Fruit fly (Drosophila melanogaster) whole organism, pupa: ENCODE measurements around the gene drn.
A peak's percentile ranks its signal among the peaks of the same experiment; 100 is the strongest.

Source experiments
- CG10348 ChIP-seq: fragments of 200-800 bp; sonication (Bioruptor generic); IDR thresholded peaks from 2 replicates; pipeline ENCODE4 v1.3.6; 2022; ENCODE audit warnings: missing biosample characterization, missing genetic modification characterization
- CG12605 ChIP-seq: fragments of 200-800 bp; sonication (Bioruptor generic); IDR thresholded peaks from 2 replicates; pipeline ENCODE4 v1.3.6; 2022; ENCODE audit warnings: missing biosample characterization, missing genetic modification characterization
- CG13204 ChIP-seq: fragments of 200-800 bp; sonication (Bioruptor generic); optimal IDR thresholded peaks from 2 replicates; lab custom pipeline; 2018; ENCODE audit warnings: missing biosample characterization, mild to moderate bottlenecking, missing genetic modification characterization, moderate library complexity
- CG14655 ChIP-seq: fragments of 200-800 bp; sonication (Bioruptor generic); optimal IDR thresholded peaks from 3 replicates; lab custom pipeline; 2017; ENCODE audit warnings: mild to moderate bottlenecking, missing biosample characterization, missing genetic modification reagents, missing genetic modification characterization
- CG15710 ChIP-seq: fragments of 200-800 bp; sonication (Bioruptor generic); optimal IDR thresholded peaks from 2 replicates; lab custom pipeline; 2018; ENCODE audit warnings: missing biosample characterization, mild to moderate bottlenecking, missing genetic modification characterization, moderate library complexity
- CG17806 ChIP-seq: fragments of 200-800 bp; sonication (Bioruptor generic); optimal IDR thresholded peaks from 2 replicates; lab custom pipeline; 2018; ENCODE audit warnings: missing biosample characterization, mild to moderate bottlenecking, missing genetic modification characterization, moderate library complexity
- CG32121 ChIP-seq: fragments of 200-800 bp; sonication (Bioruptor generic); IDR thresholded peaks from 2 replicates; pipeline ENCODE4 v1.3.6; 2022; ENCODE audit warnings: missing biosample characterization, missing genetic modification characterization
- CG34367 ChIP-seq: fragments of 200-800 bp; sonication (Bioruptor generic); optimal IDR thresholded peaks from 2 replicates; lab custom pipeline; 2018; ENCODE audit warnings: missing biosample characterization, mild to moderate bottlenecking, missing genetic modification characterization
- CG4496 ChIP-seq: fragments of 200-800 bp; sonication (Bioruptor generic); IDR thresholded peaks from 3 replicates; pipeline ENCODE4 v1.3.6; 2022; ENCODE audit warnings: missing biosample characterization, missing genetic modification characterization
- CG8159 ChIP-seq: fragments of 200-800 bp; sonication (Bioruptor generic); optimal IDR thresholded peaks from 3 replicates; lab custom pipeline; 2018; ENCODE audit warnings: missing biosample characterization, mild to moderate bottlenecking, missing genetic modification characterization, moderate library complexity
- CG8301 ChIP-seq: fragments of 200-800 bp; sonication (Bioruptor generic); optimal IDR thresholded peaks from 2 replicates; lab custom pipeline; 2018; ENCODE audit warnings: missing biosample characterization, mild to moderate bottlenecking, missing genetic modification characterization
- CG9948 ChIP-seq: fragments of 200-800 bp; sonication (Bioruptor generic); optimal IDR thresholded peaks from 2 replicates; lab custom pipeline; 2018; ENCODE audit warnings: missing biosample characterization, mild to moderate bottlenecking, missing genetic modification characterization, moderate library complexity
- D1 ChIP-seq: fragments of 200-800 bp; sonication (Bioruptor generic); optimal IDR thresholded peaks from 2 replicates; lab custom pipeline; 2018; ENCODE audit warnings: missing biosample characterization, mild to moderate bottlenecking, missing genetic modification characterization, moderate library complexity
- EcR ChIP-seq: fragments of 200-800 bp; sonication (Bioruptor generic); optimal IDR thresholded peaks from 3 replicates; lab custom pipeline; 2019; ENCODE audit warnings: missing biosample characterization, missing genetic modification characterization, mild to moderate bottlenecking, moderate library complexity, missing genetic modification reagents
- Ets98B ChIP-seq: fragments of 200-800 bp; sonication (Bioruptor generic); IDR thresholded peaks from 2 replicates; pipeline ENCODE4 v1.3.6; 2022; ENCODE audit warnings: missing biosample characterization, missing genetic modification characterization
- Pif1A ChIP-seq: fragments of 200-800 bp; sonication (Bioruptor generic); optimal IDR thresholded peaks from 3 replicates; lab custom pipeline; 2016; ENCODE audit warnings: missing biosample characterization, missing genetic modification characterization
- Pif1B ChIP-seq: fragments of 200-800 bp; sonication (Bioruptor generic); optimal IDR thresholded peaks from 3 replicates; lab custom pipeline; 2016; ENCODE audit warnings: missing biosample characterization, missing genetic modification characterization
- Snoo ChIP-seq: fragments of 200-800 bp; sonication (Bioruptor generic); optimal IDR thresholded peaks from 3 replicates; lab custom pipeline; 2017; ENCODE audit warnings: missing biosample characterization, mild to moderate bottlenecking, missing genetic modification characterization, inconsistent platforms
- fd96Ca ChIP-seq: fragments of 200-800 bp; sonication (Bioruptor generic); IDR thresholded peaks from 3 replicates; pipeline ENCODE4 v1.3.6; 2022; ENCODE audit warnings: missing biosample characterization, missing genetic modification characterization
- gl ChIP-seq: fragments of 200-800 bp; sonication (Bioruptor generic); optimal IDR thresholded peaks from 2 replicates; lab custom pipeline; 2018; ENCODE audit warnings: missing biosample characterization, mild to moderate bottlenecking, missing genetic modification characterization
- rn ChIP-seq: fragments of 200-800 bp; sonication (Bioruptor generic); IDR thresholded peaks from 2 replicates; pipeline ENCODE4 v1.3.6; 2022; ENCODE audit warnings: missing biosample characterization, missing genetic modification characterization

The drn gene

DNA sequence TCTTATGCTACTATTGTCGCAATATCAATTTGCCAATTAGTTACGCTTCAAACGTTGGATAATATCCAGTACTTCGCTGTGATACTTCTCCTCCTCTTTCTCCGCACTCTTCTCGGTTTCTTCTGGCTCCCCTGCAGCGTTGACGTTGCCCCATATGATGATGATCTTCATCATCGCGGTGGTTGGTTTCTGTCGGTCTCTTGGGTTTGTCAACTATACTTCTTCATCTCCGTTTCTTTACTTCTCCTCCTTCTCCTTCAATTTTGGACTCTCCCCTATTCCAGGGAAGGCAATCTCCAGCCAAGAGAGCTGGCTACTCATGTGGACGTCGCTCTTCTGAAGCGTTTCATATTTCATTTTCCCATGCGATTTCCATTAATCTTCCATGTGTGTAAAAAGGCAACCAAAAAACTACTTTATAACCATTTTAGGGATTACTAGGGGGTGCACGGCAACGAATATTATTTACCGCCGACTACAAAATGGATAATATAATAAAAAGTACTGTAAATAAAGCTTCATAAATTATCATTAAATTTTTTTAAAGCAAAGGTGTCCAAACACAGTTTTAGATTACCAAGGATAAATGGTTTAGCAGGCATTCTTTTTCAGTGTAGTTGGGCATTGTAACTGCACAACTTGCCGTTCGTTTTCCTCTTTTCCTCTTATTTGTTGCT is 7.8 kb downstream of the drn start:
- peak; percentile 90 for TF ChIP-seq Pif1A (GFP tag; lab: Kevin White, UChicago)
- TF ChIP-seq fd96Ca = peak; percentile 81; the same call in 2 of the 3 replicates
- TF ChIP-seq rn (GFP tag; lab: Robert Waterston, UW) = peak; percentile 82
- TF ChIP-seq CG15710 (tag; lab: Kevin White, UChicago) = peak; percentile 91
- TF ChIP-seq CG34367 (tag; lab: Kevin White, UChicago) = peak; percentile 89
- peak; percentile 82 for TF ChIP-seq gl (tag; lab: Kevin White, UChicago)
- no peak for TF ChIP-seq EcR (GFP tag; lab: Kevin White, UChicago)
- peak; percentile 79 for TF ChIP-seq CG32121
- peak; percentile 90 for TF ChIP-seq CG4496 (GFP tag; lab: Robert Waterston, UW)
- peak; percentile 93 for TF ChIP-seq CG17806 (tag; lab: Kevin White, UChicago)
- peak; percentile 82 for TF ChIP-seq D1 (tag; lab: Kevin White, UChicago)
- TF ChIP-seq CG9948 (tag; lab: Kevin White, UChicago) = peak; percentile 92
- peak; percentile 88 for TF ChIP-seq CG8301
- peak; percentile 88 for TF ChIP-seq CG14655 (GFP tag; lab: Kevin White, UChicago)
- peak; percentile 86 for TF ChIP-seq Ets98B (GFP tag; lab: Robert Waterston, UW)
- peak; percentile 89 for TF ChIP-seq Pif1B (GFP tag; lab: Kevin White, UChicago)
- TF ChIP-seq Snoo (tag; lab: Kevin White, UChicago) = peak; percentile 76
- peak; percentile 46; the same call in 1 of the 2 replicates for TF ChIP-seq CG10348 (GFP tag; lab: Robert Waterston, UW)
- TF ChIP-seq CG13204 = peak; percentile 66
- TF ChIP-seq CG8159 (tag; lab: Kevin White, UChicago) = peak; percentile 94
- peak; percentile 80 for TF ChIP-seq CG12605 (GFP tag; lab: Robert Waterston, UW)

DNA sequence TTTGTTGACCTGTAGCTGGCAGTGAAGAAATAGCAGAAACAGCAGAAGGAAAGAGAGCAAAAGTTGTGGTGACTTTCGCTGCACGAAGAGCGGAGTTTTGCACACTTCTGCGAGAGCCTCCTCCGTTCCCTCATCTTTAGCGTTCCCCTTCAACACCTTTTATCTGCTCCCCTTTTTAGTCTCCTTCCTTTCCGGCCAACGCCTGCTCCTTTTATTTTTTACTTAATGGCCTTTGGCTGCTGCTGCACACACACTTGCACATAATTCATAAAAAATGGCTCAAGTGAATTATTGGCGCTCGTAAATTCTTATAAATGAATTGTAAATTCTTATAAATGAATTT is 8.3 kb downstream of the drn start:
- 0 out of 2 replicates have a peak, but pooled peaks have one; percentile 5 for TF ChIP-seq CG12605 (GFP tag; lab: Robert Waterston, UW)
- TF ChIP-seq rn (GFP tag; lab: Robert Waterston, UW) = no peak
- TF ChIP-seq Pif1A (GFP tag; lab: Kevin White, UChicago) = no peak
- TF ChIP-seq CG10348 (GFP tag; lab: Robert Waterston, UW) = no peak
- TF ChIP-seq CG8301 = no peak
- TF ChIP-seq EcR (GFP tag; lab: Kevin White, UChicago) = peak; percentile 72

DNA sequence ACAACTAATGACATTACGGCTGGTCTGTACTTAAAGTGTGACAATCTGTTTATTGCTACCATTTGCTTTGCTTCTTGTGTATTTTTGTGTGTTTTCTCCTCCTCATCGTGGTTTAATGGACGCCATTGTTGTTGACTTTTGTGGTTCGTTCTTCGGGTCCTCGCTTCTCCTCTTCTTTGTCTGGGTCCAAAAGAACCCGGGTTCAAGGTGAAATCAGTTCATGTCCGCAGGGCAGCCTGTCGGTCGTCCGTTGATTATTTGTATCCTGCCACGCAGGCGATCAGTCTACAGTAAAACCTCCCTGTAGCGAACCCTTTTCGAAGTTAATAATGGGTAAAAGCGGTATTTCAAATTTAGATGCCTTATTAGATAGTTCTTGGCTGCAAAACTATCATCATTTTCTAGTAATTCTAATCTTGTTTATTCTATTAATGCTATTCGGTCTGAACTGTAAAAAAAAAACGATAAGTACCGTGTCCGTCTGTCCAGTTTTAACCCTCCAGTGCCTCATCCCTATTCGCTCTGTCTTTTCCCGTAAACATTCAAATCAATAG is 9.3 kb downstream of the drn start:
- TF ChIP-seq CG4496 (GFP tag; lab: Robert Waterston, UW) (no peak), CG17806 (tag; lab: Kevin White, UChicago) (peak; percentile 13), CG13204 (no peak), CG8159 (tag; lab: Kevin White, UChicago) (peak; percentile 53), CG15710 (tag; lab: Kevin White, UChicago) (no peak), EcR (GFP tag; lab: Kevin White, UChicago) (peak; percentile 75), Pif1A (GFP tag; lab: Kevin White, UChicago) (no peak)

DNA sequence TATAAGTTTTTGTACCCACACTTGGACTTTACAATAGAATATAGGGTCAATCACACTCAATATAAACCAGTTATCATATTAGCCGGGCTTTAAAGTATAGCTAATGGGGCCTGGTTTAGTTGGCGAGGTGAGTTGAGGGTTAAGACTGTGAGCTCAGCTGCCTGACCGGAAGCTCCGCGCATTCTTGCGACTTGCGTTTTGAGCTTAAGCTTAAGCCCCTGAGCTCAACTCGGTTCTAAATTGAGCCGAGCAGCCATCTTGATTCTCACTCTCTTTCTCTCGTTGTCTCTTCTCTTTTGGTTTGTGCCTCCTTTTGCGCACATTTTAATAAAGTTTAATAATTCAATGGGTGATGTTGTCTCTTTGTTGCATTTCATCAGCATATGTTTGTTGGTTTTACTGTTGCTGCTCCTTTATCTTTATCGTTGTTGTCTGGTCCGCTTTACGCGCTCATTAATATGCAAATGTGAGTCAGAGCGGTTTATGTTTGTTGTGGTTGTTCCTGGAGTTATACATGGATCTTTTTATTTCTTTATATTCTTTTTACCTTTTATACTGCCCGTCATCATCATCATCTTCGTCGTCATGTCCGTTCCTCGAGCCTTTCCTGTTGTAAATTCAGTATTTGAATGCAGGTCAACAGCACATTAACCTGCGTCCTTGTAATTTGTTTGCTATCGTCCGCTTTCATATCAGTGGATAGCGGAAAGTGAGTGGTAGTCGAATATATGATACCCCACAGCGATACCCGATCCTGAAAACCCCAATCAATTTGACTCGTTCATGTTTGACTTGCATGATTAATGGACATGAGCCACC is 10.8 kb downstream of the drn start:
- peak; percentile 88 for TF ChIP-seq EcR (GFP tag; lab: Kevin White, UChicago)
- TF ChIP-seq Snoo (tag; lab: Kevin White, UChicago) = no peak
- TF ChIP-seq CG9948 (tag; lab: Kevin White, UChicago) = no peak
- TF ChIP-seq, all 21 proteins: peak for 1

DNA sequence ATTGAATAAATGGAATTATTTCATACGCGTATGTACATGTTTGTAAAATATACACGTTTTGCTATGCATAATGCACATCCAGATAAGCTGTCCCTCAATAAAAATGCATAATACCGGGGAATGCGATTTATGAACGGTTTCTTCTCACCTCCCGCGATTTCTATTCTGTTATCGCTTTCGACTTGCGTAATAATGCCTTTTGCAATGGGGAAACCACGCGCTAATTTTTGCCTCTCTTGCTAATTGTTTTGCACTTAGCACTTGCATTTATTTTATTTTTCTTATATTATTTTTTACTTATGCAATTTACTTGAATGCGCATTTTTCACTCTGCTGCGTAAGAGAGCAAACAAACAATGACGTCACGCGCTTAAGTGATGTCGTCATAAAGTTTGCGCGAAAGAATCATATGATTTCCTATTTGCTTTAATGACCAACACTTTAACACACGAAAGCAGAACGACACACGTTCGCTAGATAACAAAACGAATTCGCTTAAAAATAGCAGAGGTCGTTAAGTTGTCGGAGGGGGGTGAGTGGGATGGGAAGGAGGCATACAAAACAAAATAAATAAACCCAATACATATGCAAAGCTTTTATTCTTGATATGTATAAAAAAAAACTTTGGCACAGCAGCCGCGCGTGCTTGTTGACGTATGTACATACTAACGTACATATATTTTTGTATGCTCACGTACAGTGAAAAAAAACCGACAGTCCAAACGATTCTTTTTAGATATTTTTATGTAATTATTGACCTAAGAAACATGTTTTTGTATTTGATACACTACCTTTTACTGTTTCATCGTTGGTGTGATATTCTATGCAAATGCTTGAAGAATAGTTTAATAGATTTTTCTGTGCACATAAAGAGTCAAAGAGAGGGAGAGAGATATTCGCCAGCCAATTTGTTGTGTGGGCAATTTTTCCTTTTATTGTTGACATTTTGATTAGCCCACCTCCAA is 11.7 kb downstream of the drn start:
- TF ChIP-seq CG15710 (tag; lab: Kevin White, UChicago) (peak; percentile 33), CG4496 (GFP tag; lab: Robert Waterston, UW) (no peak), CG17806 (tag; lab: Kevin White, UChicago) (peak; percentile 70), CG13204 (no peak), rn (GFP tag; lab: Robert Waterston, UW) (no peak), Pif1A (GFP tag; lab: Kevin White, UChicago) (peak; percentile 53), Pif1B (GFP tag; lab: Kevin White, UChicago) (peak; percentile 58), CG9948 (tag; lab: Kevin White, UChicago) (peak; percentile 64), CG14655 (GFP tag; lab: Kevin White, UChicago) (peak; percentile 76), Snoo (tag; lab: Kevin White, UChicago) (no peak), EcR (GFP tag; lab: Kevin White, UChicago) (no peak), D1 (tag; lab: Kevin White, UChicago) (peak; percentile 61), CG34367 (tag; lab: Kevin White, UChicago) (peak; percentile 18), CG12605 (GFP tag; lab: Robert Waterston, UW) (no peak), CG8301 (peak; percentile 79), CG8159 (tag; lab: Kevin White, UChicago) (peak; percentile 70), CG10348 (GFP tag; lab: Robert Waterston, UW) (no peak), fd96Ca (no peak), Ets98B (GFP tag; lab: Robert Waterston, UW) (no peak), gl (tag; lab: Kevin White, UChicago) (peak; percentile 14), CG32121 (no peak)
